Worm (Caenorhabditis elegans): ENCODE results near the gene srt-16.

DNA sequence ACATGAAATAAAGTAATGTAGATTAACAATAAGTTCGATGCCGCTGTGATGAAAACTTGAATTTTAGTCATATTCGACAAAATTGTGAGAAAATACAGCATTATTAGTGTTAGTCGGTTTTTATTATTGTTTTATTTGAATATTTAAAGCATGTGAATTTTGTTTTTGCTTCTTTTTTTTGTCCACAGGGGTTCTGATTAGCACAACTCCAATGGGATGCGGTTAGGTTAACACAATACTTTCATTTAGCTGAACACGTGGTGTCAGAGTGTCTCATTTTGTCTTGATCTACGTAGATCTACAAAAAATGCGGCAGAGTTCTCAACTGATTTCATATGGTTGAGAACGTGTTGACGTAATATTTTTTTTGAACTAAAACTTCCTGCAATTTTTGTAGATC lies 4.8 kb upstream of the srt-16 start, which contains the start of gene str-40:
- TF ChIP-seq lin-39 (tag; optimal IDR thresholded peaks at IDR 0.05) (no peak), ama-1 (optimal IDR thresholded peaks at IDR 0.05) (no peak)
